Worm (Caenorhabditis elegans) whole organism, L3 larva: Measurements from ENCODE around the gene dhs-16.

ENCODE experiments used
- nhr-237 ChIP-seq: fragments of 150-350 bp; optimal IDR thresholded peaks from 2 replicates; lab custom pipeline; 2014; ENCODE audit warnings: missing biosample characterization, missing genetic modification characterization
- nhr-77 ChIP-seq: fragments of 150-350 bp; optimal IDR thresholded peaks from 2 replicates; lab custom pipeline; 2014; ENCODE audit warnings: missing biosample characterization, missing genetic modification characterization
- unc-39 ChIP-seq: sonication (generic microtip); optimal IDR thresholded peaks from 4 replicates; lab custom pipeline; 2017; ENCODE audit warnings: missing biosample characterization, missing genetic modification characterization

DNA sequence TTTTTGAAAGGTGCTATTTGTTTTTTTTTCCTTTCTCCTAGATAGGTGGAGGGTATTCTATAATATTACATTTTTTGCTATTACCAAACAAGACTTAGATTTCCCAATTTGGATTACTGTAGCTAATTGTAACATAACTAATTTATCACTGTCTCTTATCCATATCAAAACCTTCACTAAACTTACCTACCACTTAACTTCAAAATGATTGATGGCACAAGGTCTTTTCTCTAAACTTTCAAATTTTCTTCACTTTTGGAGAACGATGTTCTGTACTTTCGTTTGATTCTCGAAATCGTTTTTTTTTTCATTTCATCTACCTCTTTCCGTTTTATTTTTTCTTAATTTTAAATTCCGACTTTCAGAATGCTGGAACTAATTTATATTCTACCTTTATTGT, at the start of gene dhs-16:
- TF ChIP-seq nhr-77 (tag; lab: Kevin White, UChicago), result no peak
- no peak for TF ChIP-seq nhr-237
- no peak for TF ChIP-seq unc-39
